Worm (Caenorhabditis elegans) whole organism, young adult: ENCODE measurements around the gene fcmt-1.
A peak's percentile ranks its signal among the peaks of the same experiment; 100 is the strongest.

Source experiments
- B0035.1 ChIP-seq: sonication (generic microtip); optimal IDR thresholded peaks from 2 replicates; lab custom pipeline; 2016; ENCODE audit warnings: missing genetic modification characterization, mild to moderate bottlenecking, missing compliant biosample characterization, missing genotype, missing genetic modification reagents
- B0336.3 ChIP-seq: fragments of 200-800 bp; sonication (Bioruptor generic); IDR thresholded peaks from 2 replicates; pipeline ENCODE4 v1.3.6; 2022; ENCODE audit warnings: missing genetic modification characterization, missing compliant biosample characterization
- C06A6.2 ChIP-seq: fragments of 200-800 bp; sonication (Bioruptor generic); conservative IDR thresholded peaks from 2 replicates; pipeline ENCODE4 v1.3.6; 2022; ENCODE audit warnings: missing genetic modification characterization, missing compliant biosample characterization
- D2030.7 ChIP-seq: fragments of 200-800 bp; sonication (Bioruptor generic); IDR thresholded peaks from 2 replicates; pipeline ENCODE4 v1.3.6; 2022; ENCODE audit warnings: missing genetic modification reagents, missing genetic modification characterization, missing compliant biosample characterization
- F10E7.11 ChIP-seq: sonication (generic microtip); optimal IDR thresholded peaks from 2 replicates; lab custom pipeline; 2017; ENCODE audit warnings: mild to moderate bottlenecking, missing genetic modification characterization, moderate library complexity, missing compliant biosample characterization
- F23B12.7 ChIP-seq: sonication (generic microtip); optimal IDR thresholded peaks from 2 replicates; lab custom pipeline; 2017; ENCODE audit warnings: missing genetic modification characterization, mild to moderate bottlenecking, missing compliant biosample characterization, antibody characterized with exemption, moderate library complexity; ENCODE audit not compliant: insufficient read depth
- F37B4.10 ChIP-seq: fragments of 200-800 bp; sonication (Bioruptor generic); IDR thresholded peaks from 2 replicates; pipeline ENCODE4 v1.3.6; 2022; ENCODE audit warnings: missing genetic modification characterization, missing compliant biosample characterization
- F39B2.1 ChIP-seq: fragments of 200-800 bp; sonication (Bioruptor generic); IDR thresholded peaks from 2 replicates; pipeline ENCODE4 v1.3.6; 2022; ENCODE audit warnings: missing genetic modification reagents, missing genetic modification characterization, missing compliant biosample characterization
- F49E8.2 ChIP-seq: sonication (generic microtip); optimal IDR thresholded peaks from 3 replicates; lab custom pipeline; 2017; ENCODE audit warnings: missing genetic modification characterization, mild to moderate bottlenecking, missing compliant biosample characterization, antibody characterized with exemption, moderate library complexity; ENCODE audit not compliant: insufficient read depth
- F55B11.4 ChIP-seq: sonication (generic microtip); optimal IDR thresholded peaks from 2 replicates; lab custom pipeline; 2016; ENCODE audit warnings: missing compliant biosample characterization, missing genetic modification characterization, borderline replicate concordance; ENCODE audit not compliant: insufficient read depth
- F57A8.1 ChIP-seq: fragments of 200-800 bp; sonication (Bioruptor generic); optimal IDR thresholded peaks from 2 replicates; lab custom pipeline; 2018; ENCODE audit warnings: mild to moderate bottlenecking, missing genetic modification characterization, moderate library complexity, missing compliant biosample characterization
- T07F8.4 ChIP-seq: sonication (generic microtip); optimal IDR thresholded peaks from 2 replicates; lab custom pipeline; 2016; ENCODE audit warnings: mild to moderate bottlenecking, missing genetic modification characterization, moderate library complexity, missing compliant biosample characterization
- Y53F4B.3 ChIP-seq: fragments of 200-800 bp; sonication (Bioruptor generic); IDR thresholded peaks from 2 replicates; pipeline ENCODE4 v1.3.6; 2022; ENCODE audit warnings: missing genetic modification reagents, missing genetic modification characterization, missing compliant biosample characterization
- Y53G8AR.9 ChIP-seq: fragments of 200-800 bp; sonication (Bioruptor generic); conservative IDR thresholded peaks from 2 replicates; pipeline ENCODE4 v1.3.6; 2022; ENCODE audit warnings: missing genetic modification reagents, missing genetic modification characterization, missing compliant biosample characterization
- Y56A3A.18 ChIP-seq: fragments of 200-800 bp; sonication (Bioruptor generic); IDR thresholded peaks from 2 replicates; pipeline ENCODE4 v1.3.6; 2022; ENCODE audit warnings: missing genetic modification reagents, missing genetic modification characterization, missing compliant biosample characterization
- Y67H2A.10 ChIP-seq: fragments of 200-800 bp; sonication (Bioruptor generic); conservative IDR thresholded peaks from 2 replicates; pipeline ENCODE4 v1.3.6; 2022; ENCODE audit warnings: missing genetic modification reagents, missing genetic modification characterization, missing compliant biosample characterization
- ZK185.1 ChIP-seq: sonication (generic microtip); optimal IDR thresholded peaks from 2 replicates; lab custom pipeline; 2016; ENCODE audit warnings: mild to moderate bottlenecking, missing genetic modification characterization, missing compliant biosample characterization; ENCODE audit not compliant: poor library complexity, severe bottlenecking
- ama-1 ChIP-seq, 3 experiments: fragments of 150-350 bp in 1 of 3; sonication (generic microtip) in 2 of 3; optimal IDR thresholded peaks; 2 replicates each; lab custom pipeline; 2014 to 2018; ENCODE audit warnings: missing biosample characterization in 2 of 3, missing genetic modification characterization in 2 of 3, missing genetic modification reagents in 2 of 3
- atf-7 ChIP-seq: sonication (generic microtip); optimal IDR thresholded peaks from 2 replicates; lab custom pipeline; 2017; ENCODE audit warnings: mild to moderate bottlenecking, missing genetic modification characterization, missing compliant biosample characterization
- bed-1 ChIP-seq: fragments of 200-800 bp; sonication (Bioruptor generic); IDR thresholded peaks from 2 replicates; pipeline ENCODE4 v1.3.6; 2022; ENCODE audit warnings: missing genetic modification reagents, missing genetic modification characterization, missing compliant biosample characterization
- ceh-58 ChIP-seq: fragments of 200-800 bp; sonication (Bioruptor generic); IDR thresholded peaks from 2 replicates; pipeline ENCODE4 v1.3.6; 2022; ENCODE audit warnings: missing genetic modification characterization, missing compliant biosample characterization
- ceh-79 ChIP-seq: sonication (generic microtip); optimal IDR thresholded peaks from 2 replicates; lab custom pipeline; 2017; ENCODE audit warnings: mild to moderate bottlenecking, missing genetic modification characterization, missing compliant biosample characterization
- dox-1 ChIP-seq: fragments of 200-800 bp; sonication (Bioruptor generic); IDR thresholded peaks from 2 replicates; pipeline ENCODE4 v1.3.6; 2022; ENCODE audit warnings: missing genetic modification reagents, missing genetic modification characterization, missing compliant biosample characterization
- egl-18 ChIP-seq: fragments of 200-800 bp; sonication (Bioruptor generic); IDR thresholded peaks from 2 replicates; pipeline ENCODE4 v1.3.6; 2022; ENCODE audit warnings: missing genetic modification reagents, missing genetic modification characterization, missing compliant biosample characterization
- egrh-3 ChIP-seq: fragments of 200-800 bp; sonication (Bioruptor generic); IDR thresholded peaks from 2 replicates; pipeline ENCODE4 v1.3.6; 2022; ENCODE audit warnings: missing genetic modification reagents, missing genetic modification characterization, missing compliant biosample characterization
- ets-4 ChIP-seq: fragments of 200-800 bp; sonication (Bioruptor generic); optimal IDR thresholded peaks from 2 replicates; lab custom pipeline; 2018; ENCODE audit warnings: mild to moderate bottlenecking, missing genetic modification characterization, missing compliant biosample characterization
- him-1 ChIP-seq: sonication (generic microtip); optimal IDR thresholded peaks from 2 replicates; lab custom pipeline; 2016; ENCODE audit warnings: missing genotype, missing genetic modification reagents, missing genetic modification characterization, missing compliant biosample characterization
- hlh-12 ChIP-seq: sonication (generic microtip); optimal IDR thresholded peaks from 2 replicates; lab custom pipeline; 2016; ENCODE audit warnings: missing genetic modification characterization, missing compliant biosample characterization
- hsf-1 ChIP-seq: fragments of 200-800 bp; sonication (Bioruptor generic); IDR thresholded peaks from 2 replicates; pipeline ENCODE4 v1.3.6; 2022; ENCODE audit warnings: missing genetic modification reagents, missing genetic modification characterization, missing compliant biosample characterization
- lin-26 ChIP-seq: fragments of 200-800 bp; sonication (Bioruptor generic); IDR thresholded peaks from 2 replicates; pipeline ENCODE4 v1.3.6; 2022; ENCODE audit warnings: missing genetic modification reagents, missing genetic modification characterization, missing compliant biosample characterization
- lin-35 ChIP-seq, 3 experiments: fragments of 150-350 bp in 2 of 3; sonication (generic microtip) in 1 of 3; optimal IDR thresholded peaks; 2 replicates each; lab custom pipeline; 2014 to 2018; ENCODE audit warnings: missing biosample characterization in 3 of 3, missing genetic modification characterization in 3 of 3, missing genetic modification reagents in 3 of 3
- lir-1 ChIP-seq: fragments of 200-800 bp; sonication (Bioruptor generic); conservative IDR thresholded peaks from 2 replicates; pipeline ENCODE4 v1.3.6; 2022; ENCODE audit warnings: missing genetic modification reagents, missing genetic modification characterization, missing compliant biosample characterization
- madf-10 ChIP-seq: sonication (generic microtip); optimal IDR thresholded peaks from 2 replicates; lab custom pipeline; 2016; ENCODE audit warnings: mild to moderate bottlenecking, missing genetic modification characterization, missing compliant biosample characterization
- madf-3 ChIP-seq: fragments of 200-800 bp; sonication (Bioruptor generic); IDR thresholded peaks from 2 replicates; pipeline ENCODE4 v1.3.6; 2022; ENCODE audit warnings: missing genetic modification reagents, missing genetic modification characterization, missing compliant biosample characterization
- nhr-179 ChIP-seq: sonication (generic microtip); optimal IDR thresholded peaks from 2 replicates; lab custom pipeline; 2016; ENCODE audit warnings: mild to moderate bottlenecking, missing genetic modification characterization, missing compliant biosample characterization
- nhr-27 ChIP-seq: fragments of 200-800 bp; sonication (Bioruptor generic); optimal IDR thresholded peaks from 2 replicates; lab custom pipeline; 2018; ENCODE audit warnings: mild to moderate bottlenecking, missing genetic modification characterization, moderate library complexity, missing compliant biosample characterization
- nhr-80 ChIP-seq: sonication (generic microtip); optimal IDR thresholded peaks from 2 replicates; lab custom pipeline; 2016; ENCODE audit warnings: missing genetic modification characterization, missing compliant biosample characterization
- pbrm-1 ChIP-seq: fragments of 200-800 bp; sonication (Bioruptor generic); IDR thresholded peaks from 2 replicates; pipeline ENCODE4 v1.3.6; 2022; ENCODE audit warnings: missing genetic modification reagents, missing genetic modification characterization, missing compliant biosample characterization
- rcor-1 ChIP-seq: fragments of 200-800 bp; sonication (Bioruptor generic); IDR thresholded peaks from 2 replicates; pipeline ENCODE4 v1.3.6; 2022; ENCODE audit warnings: missing genetic modification reagents, missing genetic modification characterization, missing compliant biosample characterization
- rec-8 ChIP-seq, 2 experiments: sonication (generic microtip); optimal IDR thresholded peaks; 2 replicates each; lab custom pipeline; 2016; ENCODE audit warnings: mild to moderate bottlenecking in 2 of 2, missing genetic modification characterization in 2 of 2, missing genetic modification reagents in 2 of 2, missing genotype in 2 of 2, missing biosample characterization in 1 of 2, missing compliant biosample characterization in 1 of 2, moderate library complexity in 1 of 2
- rpc-1 ChIP-seq, 2 experiments: fragments of 150-350 bp in 1 of 2; sonication (generic microtip) in 1 of 2; optimal IDR thresholded peaks; 2 replicates each; lab custom pipeline; 2014 to 2018; ENCODE audit warnings: missing biosample characterization in 1 of 2, missing genetic modification characterization in 1 of 2, missing genetic modification reagents in 1 of 2, missing genotype in 1 of 2
- somi-1 ChIP-seq: fragments of 200-800 bp; sonication (Bioruptor generic); optimal IDR thresholded peaks from 2 replicates; lab custom pipeline; 2018; ENCODE audit warnings: mild to moderate bottlenecking, missing genetic modification characterization, missing compliant biosample characterization
- sptf-2 ChIP-seq: fragments of 200-800 bp; sonication (Bioruptor generic); optimal IDR thresholded peaks from 2 replicates; lab custom pipeline; 2018; ENCODE audit warnings: mild to moderate bottlenecking, missing genetic modification characterization, missing compliant biosample characterization
- tbp1 ChIP-seq: fragments of 200-800 bp; sonication (Bioruptor generic); optimal IDR thresholded peaks from 2 replicates; lab custom pipeline; 2018; ENCODE audit warnings: mild to moderate bottlenecking, missing genetic modification characterization, missing compliant biosample characterization
- zim-3 ChIP-seq: sonication (generic microtip); optimal IDR thresholded peaks from 2 replicates; lab custom pipeline; 2017; ENCODE audit warnings: mild to moderate bottlenecking, missing genetic modification characterization, moderate library complexity, missing compliant biosample characterization
- ztf-25 ChIP-seq: fragments of 200-800 bp; sonication (Bioruptor generic); IDR thresholded peaks from 2 replicates; pipeline ENCODE4 v1.3.6; 2022; ENCODE audit warnings: missing genetic modification reagents, missing genetic modification characterization, missing compliant biosample characterization
- ztf-28 ChIP-seq: fragments of 200-800 bp; sonication (Bioruptor generic); IDR thresholded peaks from 2 replicates; pipeline ENCODE4 v1.3.6; 2022; ENCODE audit warnings: missing genetic modification reagents, missing genetic modification characterization, missing compliant biosample characterization

The fcmt-1 gene

DNA sequence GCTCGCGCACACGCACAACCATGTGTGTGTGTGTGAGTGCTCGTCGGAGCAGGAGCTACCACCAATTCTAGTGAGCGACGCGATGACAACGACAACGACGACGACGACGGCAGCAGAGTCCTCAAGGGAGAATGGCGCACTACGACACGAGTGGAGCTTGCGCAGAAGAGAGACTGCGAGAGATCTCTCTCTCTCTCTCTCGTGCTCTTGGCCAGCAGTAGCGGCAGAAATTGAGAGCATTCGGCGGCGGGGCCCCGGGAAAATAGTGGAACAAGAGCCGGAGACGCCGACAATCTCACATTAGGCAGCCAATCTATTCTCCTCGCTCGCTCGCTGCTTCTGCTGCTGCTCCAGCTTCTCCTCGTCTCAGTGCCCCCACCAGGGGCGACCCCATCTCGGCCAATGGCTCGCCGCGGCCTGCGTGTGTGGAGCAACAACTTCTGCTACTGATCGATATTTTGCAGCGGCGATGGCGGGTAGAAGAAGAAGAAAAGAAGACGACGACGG, 37.5 kb upstream of the fcmt-1 start (continued):
- TF ChIP-seq rcor-1 (0 out of 2 replicates have a peak, but pooled peaks have one; percentile 35), F10E7.11 (tag; lab: Kevin White, UChicago) (peak; percentile 35), Y53F4B.3 (GFP tag; lab: Robert Waterston, UW) (no peak), zim-3 (tag; lab: Kevin White, UChicago) (peak; percentile 72), dox-1 (GFP tag; lab: Robert Waterston, UW) (peak; percentile 37; the same call in 1 of the 2 replicates), Y67H2A.10 (GFP tag; lab: Robert Waterston, UW) (no peak), egrh-3 (GFP tag; lab: Robert Waterston, UW) (peak; percentile 94), B0336.3 (peak; percentile 56; the same call in 1 of the 2 replicates), egl-18 (GFP tag; lab: Robert Waterston, UW) (no peak), D2030.7 (no peak), sptf-2 (no peak), rec-8 (tag; optimal IDR thresholded peaks at IDR 0.05; lab: Kevin White, UChicago) (no peak), somi-1 (GFP tag; lab: Kevin White, UChicago) (no peak), lin-35 (GFP tag; optimal IDR thresholded peaks at IDR 0.05; lab: Kevin White, UChicago) (peak in 1 of 3 experiments; percentile 41), hlh-12 (tag; lab: Kevin White, UChicago) (no peak), F57A8.1 (GFP tag; lab: Kevin White, UChicago) (no peak), F49E8.2 (tag; lab: Kevin White, UChicago) (no peak), F37B4.10 (GFP tag; lab: Robert Waterston, UW) (0 out of 2 replicates have a peak, but pooled peaks have one; percentile 48), pbrm-1 (GFP tag; lab: Robert Waterston, UW) (peak; percentile 51; the same call in 1 of the 2 replicates), ztf-28 (GFP tag; lab: Robert Waterston, UW) (no peak), ztf-25 (GFP tag; lab: Robert Waterston, UW) (no peak), madf-10 (peak; percentile 57), bed-1 (GFP tag; lab: Robert Waterston, UW) (no peak), F39B2.1 (GFP tag; lab: Robert Waterston, UW) (no peak), tbp1 (GFP tag; lab: Kevin White, UChicago) (no peak), F55B11.4 (no peak), ets-4 (no peak), ZK185.1 (tag; lab: Kevin White, UChicago) (peak; percentile 48), rpc-1 (optimal IDR thresholded peaks at IDR 0.05; lab: Kevin White, UChicago) (no peak), rpc-1 (tag; optimal IDR thresholded peaks at IDR 0.05; lab: Kevin White, UChicago) (no peak), madf-3 (no peak), T07F8.4 (tag; lab: Kevin White, UChicago) (peak; percentile 10), hsf-1 (GFP tag; lab: Robert Waterston, UW) (no peak), ama-1 (optimal IDR thresholded peaks at IDR 0.05; lab: Kevin White, UChicago) (no peak), ama-1 (GFP tag; optimal IDR thresholded peaks at IDR 0.05; lab: Kevin White, UChicago) (no peak), Y53G8AR.9 (GFP tag; lab: Robert Waterston, UW) (no peak), B0035.1 (tag; lab: Kevin White, UChicago) (peak; percentile 54), lin-26 (0 out of 2 replicates have a peak, but pooled peaks have one; percentile 44), nhr-27 (tag; lab: Kevin White, UChicago) (no peak), C06A6.2 (GFP tag; lab: Robert Waterston, UW) (0 out of 2 replicates have a peak, but pooled peaks have one; percentile 16), him-1 (tag; lab: Kevin White, UChicago) (no peak), atf-7 (peak; percentile 45), Y56A3A.18 (GFP tag; lab: Robert Waterston, UW) (no peak), F23B12.7 (tag; lab: Kevin White, UChicago) (no peak), ceh-58 (GFP tag; lab: Robert Waterston, UW) (no peak), nhr-179 (tag; lab: Kevin White, UChicago) (no peak), ceh-79 (tag; lab: Kevin White, UChicago) (no peak), nhr-80 (tag; lab: Kevin White, UChicago) (no peak), lir-1 (GFP tag; lab: Robert Waterston, UW) (no peak)
